Fruit fly (Drosophila melanogaster) whole organism, embryonic: Measurements from ENCODE around the gene fzy.
A peak's percentile ranks its signal among the peaks of the same experiment; 100 is the strongest.

Experiments
- B-H2 ChIP-seq: fragments of 200-800 bp; sonication (Bioruptor generic); optimal IDR thresholded peaks from 2 replicates; lab custom pipeline; 2018; ENCODE audit warnings: missing biosample characterization, mild to moderate bottlenecking, missing genetic modification characterization
- Bdp1 ChIP-seq: fragments of 200-800 bp; sonication (Bioruptor generic); optimal IDR thresholded peaks from 3 replicates; lab custom pipeline; 2016; ENCODE audit warnings: missing biosample characterization, missing genetic modification characterization
- CG10565 ChIP-seq: fragments of 200-800 bp; sonication (Bioruptor generic); optimal IDR thresholded peaks from 3 replicates; lab custom pipeline; 2016; ENCODE audit warnings: missing biosample characterization, mild to moderate bottlenecking, missing genetic modification characterization
- CG11085 ChIP-seq: fragments of 200-800 bp; sonication (Bioruptor generic); IDR thresholded peaks from 2 replicates; pipeline ENCODE4 v1.3.6; 2022; ENCODE audit warnings: missing biosample characterization, missing genetic modification characterization
- CG12071 ChIP-seq: fragments of 200-800 bp; sonication (Bioruptor generic); optimal IDR thresholded peaks from 3 replicates; lab custom pipeline; 2018; ENCODE audit warnings: missing biosample characterization, mild to moderate bottlenecking, missing genetic modification characterization
- CG12104 ChIP-seq: fragments of 200-800 bp; sonication (Bioruptor generic); optimal IDR thresholded peaks from 3 replicates; lab custom pipeline; 2016; ENCODE audit warnings: missing biosample characterization, missing genetic modification characterization
- CG13424 ChIP-seq: fragments of 200-800 bp; sonication (Bioruptor generic); optimal IDR thresholded peaks from 2 replicates; lab custom pipeline; 2019; ENCODE audit warnings: missing biosample characterization, mild to moderate bottlenecking, missing genetic modification characterization, moderate library complexity
- CG14710 ChIP-seq: fragments of 200-800 bp; sonication (Bioruptor generic); optimal IDR thresholded peaks from 3 replicates; lab custom pipeline; 2019; ENCODE audit warnings: missing biosample characterization, mild to moderate bottlenecking, missing genetic modification characterization, moderate library complexity
- CG14965 ChIP-seq: fragments of 200-800 bp; sonication (Bioruptor generic); optimal IDR thresholded peaks from 2 replicates; lab custom pipeline; 2016; ENCODE audit warnings: missing biosample characterization, missing genetic modification characterization, borderline replicate concordance
- CG17829 ChIP-seq: fragments of 200-800 bp; optimal IDR thresholded peaks from 2 replicates; lab custom pipeline; 2019; ENCODE audit warnings: missing biosample characterization, mild to moderate bottlenecking, missing genetic modification characterization, moderate library complexity
- CG1792 ChIP-seq: fragments of 200-800 bp; sonication (Bioruptor generic); optimal IDR thresholded peaks from 2 replicates; lab custom pipeline; 2016; ENCODE audit warnings: missing biosample characterization, missing genetic modification characterization
- CG3065 ChIP-seq: fragments of 200-800 bp; sonication (Bioruptor generic); optimal IDR thresholded peaks from 2 replicates; lab custom pipeline; 2016; ENCODE audit warnings: missing biosample characterization, missing genetic modification characterization
- CG32532 ChIP-seq: fragments of 200-800 bp; sonication (Bioruptor generic); IDR thresholded peaks from 2 replicates; pipeline ENCODE4 v1.3.6; 2022; ENCODE audit warnings: missing biosample characterization, missing genetic modification characterization
- CG6272 ChIP-seq: fragments of 200-800 bp; sonication (Bioruptor generic); IDR thresholded peaks from 2 replicates; pipeline ENCODE4 v1.3.6; 2022; ENCODE audit warnings: missing biosample characterization, missing genetic modification characterization
- CG7839 ChIP-seq: fragments of 200-800 bp; sonication (Bioruptor generic); optimal IDR thresholded peaks from 3 replicates; lab custom pipeline; 2018; ENCODE audit warnings: missing biosample characterization, mild to moderate bottlenecking, missing genetic modification characterization, moderate library complexity
- CG8388 ChIP-seq: fragments of 200-800 bp; sonication (Bioruptor generic); optimal IDR thresholded peaks from 2 replicates; lab custom pipeline; 2019; ENCODE audit warnings: missing biosample characterization, mild to moderate bottlenecking, missing genetic modification characterization, moderate library complexity
- CG8765 ChIP-seq: fragments of 200-800 bp; sonication (Bioruptor generic); IDR thresholded peaks from 2 replicates; pipeline ENCODE4 v1.3.6; 2022; ENCODE audit warnings: missing biosample characterization, missing genetic modification characterization
- Ets97D ChIP-seq: fragments of 200-800 bp; sonication (Bioruptor generic); optimal IDR thresholded peaks from 3 replicates; lab custom pipeline; 2016; ENCODE audit warnings: missing biosample characterization, missing genetic modification characterization
- H2.0 ChIP-seq: fragments of 200-800 bp; sonication (Bioruptor generic); IDR thresholded peaks from 2 replicates; pipeline ENCODE4 v1.3.6; 2022; ENCODE audit warnings: missing biosample characterization, missing genetic modification characterization
- HHEX ChIP-seq: fragments of 200-800 bp; sonication (Bioruptor generic); optimal IDR thresholded peaks from 3 replicates; lab custom pipeline; 2017; ENCODE audit warnings: missing biosample characterization, mild to moderate bottlenecking, missing genetic modification characterization, missing genetic modification reagents
- HLH3B ChIP-seq: fragments of 200-800 bp; sonication (Bioruptor generic); IDR thresholded peaks from 2 replicates; pipeline ENCODE4 v1.3.6; 2022; ENCODE audit warnings: missing biosample characterization, missing genetic modification characterization
- Hmx ChIP-seq: fragments of 200-800 bp; sonication (Bioruptor generic); optimal IDR thresholded peaks from 2 replicates; lab custom pipeline; 2016; ENCODE audit warnings: missing biosample characterization, missing genetic modification characterization
- MBD-R2 ChIP-seq: fragments of 200-800 bp; sonication (Bioruptor generic); IDR thresholded peaks from 2 replicates; pipeline ENCODE4 v1.3.6; 2022; ENCODE audit warnings: missing biosample characterization, missing genetic modification characterization
- MESR4 ChIP-seq: fragments of 200-800 bp; sonication (Bioruptor generic); optimal IDR thresholded peaks from 2 replicates; lab custom pipeline; 2018; ENCODE audit warnings: missing biosample characterization, mild to moderate bottlenecking, missing genetic modification characterization, moderate library complexity
- Oaz ChIP-seq: fragments of 200-800 bp; sonication (Bioruptor generic); IDR thresholded peaks from 2 replicates; pipeline ENCODE4 v1.3.6; 2022; ENCODE audit warnings: missing biosample characterization, missing genetic modification characterization
- Oli ChIP-seq: fragments of 200-800 bp; sonication (Bioruptor generic); optimal IDR thresholded peaks from 2 replicates; lab custom pipeline; 2018; ENCODE audit warnings: missing biosample characterization, mild to moderate bottlenecking, missing genetic modification characterization, moderate library complexity
- Opbp ChIP-seq: fragments of 200-800 bp; sonication (Bioruptor generic); IDR thresholded peaks from 3 replicates; pipeline ENCODE4 v1.3.6; 2022; ENCODE audit warnings: missing biosample characterization, missing genetic modification characterization; ENCODE audit not compliant: partially characterized antibody
- Rx ChIP-seq: fragments of 200-800 bp; sonication (Bioruptor generic); IDR thresholded peaks from 2 replicates; pipeline ENCODE4 v1.3.6; 2022; ENCODE audit warnings: missing biosample characterization, missing genetic modification characterization
- Sry-β ChIP-seq: fragments of 200-800 bp; sonication (Bioruptor generic); optimal IDR thresholded peaks from 2 replicates; lab custom pipeline; 2018; ENCODE audit warnings: missing biosample characterization, mild to moderate bottlenecking, missing genetic modification characterization, moderate library complexity
- Sry-δ ChIP-seq: fragments of 200-800 bp; sonication (Bioruptor generic); optimal IDR thresholded peaks from 2 replicates; lab custom pipeline; 2016; ENCODE audit warnings: missing biosample characterization, missing genetic modification characterization
- Tbp ChIP-seq: fragments of >200 bp; optimal IDR thresholded peaks from 2 replicates; lab custom pipeline; 2018; ENCODE audit warnings: missing biosample characterization, missing genetic modification characterization
- Vsx1 ChIP-seq: fragments of 200-800 bp; sonication (Bioruptor generic); optimal IDR thresholded peaks from 2 replicates; lab custom pipeline; 2017; ENCODE audit warnings: missing biosample characterization, mild to moderate bottlenecking, missing genetic modification characterization, missing genetic modification reagents
- amos ChIP-seq: fragments of 200-800 bp; sonication (Bioruptor generic); IDR thresholded peaks from 2 replicates; pipeline ENCODE4 v1.3.6; 2022; ENCODE audit warnings: missing biosample characterization, missing genetic modification characterization; ENCODE audit not compliant: partially characterized antibody
- aop ChIP-seq: fragments of 200-800 bp; sonication (Bioruptor generic); IDR thresholded peaks from 2 replicates; pipeline ENCODE4 v1.3.6; 2022; ENCODE audit warnings: missing biosample characterization, missing genetic modification characterization
- ap ChIP-seq: fragments of 200-800 bp; sonication (Bioruptor generic); IDR thresholded peaks from 2 replicates; pipeline ENCODE4 v1.3.6; 2022; ENCODE audit warnings: missing biosample characterization, missing genetic modification characterization
- chn ChIP-seq: fragments of 200-800 bp; sonication (Bioruptor generic); optimal IDR thresholded peaks from 2 replicates; lab custom pipeline; 2016; ENCODE audit warnings: missing biosample characterization, missing genetic modification characterization
- dan ChIP-seq: fragments of 200-800 bp; sonication (Bioruptor generic); IDR thresholded peaks from 2 replicates; pipeline ENCODE4 v1.3.6; 2022; ENCODE audit warnings: missing biosample characterization, missing genetic modification characterization
- en ChIP-seq: fragments of 200-800 bp; sonication (Bioruptor generic); optimal IDR thresholded peaks from 2 replicates; lab custom pipeline; 2016; ENCODE audit warnings: missing biosample characterization, missing genetic modification characterization
- fd96Cb ChIP-seq: fragments of 200-800 bp; sonication (Bioruptor generic); optimal IDR thresholded peaks from 2 replicates; lab custom pipeline; 2018; ENCODE audit warnings: missing biosample characterization, mild to moderate bottlenecking, missing genetic modification characterization, moderate library complexity
- grau ChIP-seq: fragments of 200-800 bp; optimal IDR thresholded peaks from 3 replicates; lab custom pipeline; 2019; ENCODE audit warnings: missing biosample characterization, mild to moderate bottlenecking, missing genetic modification characterization, moderate library complexity
- gsb-n ChIP-seq: fragments of 200-800 bp; sonication (Bioruptor generic); optimal IDR thresholded peaks from 3 replicates; lab custom pipeline; 2018; ENCODE audit warnings: missing biosample characterization, mild to moderate bottlenecking, missing genetic modification characterization
- inv ChIP-seq: fragments of 200-800 bp; sonication (Bioruptor generic); IDR thresholded peaks from 2 replicates; pipeline ENCODE4 v1.3.6; 2022; ENCODE audit warnings: missing biosample characterization, missing genetic modification characterization; ENCODE audit not compliant: partially characterized antibody
- luna ChIP-seq: fragments of 200-800 bp; sonication (Bioruptor generic); optimal IDR thresholded peaks from 2 replicates; lab custom pipeline; 2016; ENCODE audit warnings: missing biosample characterization, missing genetic modification characterization
- odd ChIP-seq: fragments of 200-800 bp; sonication (Bioruptor generic); optimal IDR thresholded peaks from 2 replicates; lab custom pipeline; 2017; ENCODE audit warnings: missing biosample characterization, mild to moderate bottlenecking, missing genetic modification characterization
- pfk ChIP-seq: fragments of 200-800 bp; sonication (Bioruptor generic); optimal IDR thresholded peaks from 2 replicates; lab custom pipeline; 2018; ENCODE audit warnings: missing biosample characterization, mild to moderate bottlenecking, missing genetic modification characterization, moderate library complexity
- pzg ChIP-seq: fragments of 200-800 bp; sonication (Bioruptor generic); optimal IDR thresholded peaks from 3 replicates; lab custom pipeline; 2018; ENCODE audit warnings: missing biosample characterization, mild to moderate bottlenecking, missing genetic modification characterization, moderate library complexity
- slbo ChIP-seq: fragments of 200-800 bp; sonication (Bioruptor generic); IDR thresholded peaks from 2 replicates; pipeline ENCODE4 v1.3.6; 2022; ENCODE audit warnings: missing biosample characterization, missing genetic modification characterization
- tio ChIP-seq: fragments of 200-800 bp; sonication (Bioruptor generic); optimal IDR thresholded peaks from 2 replicates; lab custom pipeline; 2017; ENCODE audit warnings: missing biosample characterization, missing genetic modification characterization, inconsistent platforms
- twi ChIP-seq: fragments of 200-800 bp; optimal IDR thresholded peaks from 2 replicates; lab custom pipeline; 2019; ENCODE audit warnings: missing biosample characterization, mild to moderate bottlenecking, missing genetic modification characterization, moderate library complexity
- zen2 ChIP-seq: fragments of 200-800 bp; sonication (Bioruptor generic); IDR thresholded peaks from 3 replicates; pipeline ENCODE4 v1.3.6; 2022; ENCODE audit warnings: missing biosample characterization, missing genetic modification characterization; ENCODE audit not compliant: partially characterized antibody

fzy gene

DNA sequence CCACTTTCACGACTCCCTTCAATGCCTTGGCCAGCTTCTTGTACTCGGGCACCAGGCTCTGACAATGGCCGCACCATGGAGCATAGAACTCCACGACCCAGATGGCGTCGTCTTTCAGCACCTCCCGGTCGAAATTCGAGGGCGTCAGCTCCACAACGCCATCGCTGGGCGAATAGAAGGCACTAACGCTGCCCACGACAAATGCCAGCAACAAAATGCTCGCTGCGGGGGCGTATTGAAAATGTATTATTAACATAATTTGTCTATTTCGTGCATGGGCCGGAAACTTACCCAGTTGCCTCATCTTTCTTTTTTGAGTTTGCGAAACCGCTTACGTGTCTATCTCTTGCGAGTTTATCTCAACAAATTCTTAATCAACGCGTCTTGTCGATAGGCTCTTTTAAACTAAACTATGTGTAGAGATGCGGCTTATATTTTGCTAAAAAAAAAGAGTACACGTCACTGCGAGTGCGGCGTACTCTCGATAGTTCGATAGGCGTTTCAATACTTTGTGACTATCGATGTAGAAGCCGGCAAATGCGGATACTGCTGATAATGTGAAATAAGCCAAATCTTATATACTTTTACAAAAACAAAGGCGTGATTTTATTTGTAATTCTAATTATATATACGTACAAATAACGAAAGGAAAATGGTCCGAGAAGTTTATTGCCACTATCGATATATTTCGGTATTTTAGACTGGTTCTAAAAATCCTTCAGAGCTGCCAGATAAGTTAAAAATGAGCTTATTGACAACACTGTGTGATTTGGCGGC, 45.7 kb downstream of the fzy start, which contains the start of gene CaBP1 (continued):
- TF ChIP-seq CG17829 (tag; lab: Kevin White, UChicago) (peak; percentile 31), Sry-δ (GFP tag; lab: Kevin White, UChicago) (peak; percentile 72), grau (tag; lab: Kevin White, UChicago) (no peak), MBD-R2 (GFP tag; lab: Robert Waterston, UW) (no peak), CG3065 (GFP tag; lab: Kevin White, UChicago) (no peak), Oli (no peak), tio (GFP tag; lab: Kevin White, UChicago) (no peak), Bdp1 (GFP tag; lab: Kevin White, UChicago) (no peak), aop (no peak), inv (GFP tag; lab: Robert Waterston, UW) (peak; percentile 89), gsb-n (no peak), CG12104 (GFP tag; lab: Kevin White, UChicago) (no peak), CG14965 (GFP tag; lab: Kevin White, UChicago) (no peak), CG32532 (GFP tag; lab: Robert Waterston, UW) (no peak), dan (GFP tag; lab: Robert Waterston, UW) (no peak), H2.0 (GFP tag; lab: Robert Waterston, UW) (no peak), en (no peak), Rx (GFP tag; lab: Robert Waterston, UW) (no peak), amos (GFP tag; lab: Robert Waterston, UW) (peak; percentile 93), pzg (GFP tag; lab: Kevin White, UChicago) (peak; percentile 63), Oaz (GFP tag; lab: Robert Waterston, UW) (no peak), Vsx1 (GFP tag; lab: Kevin White, UChicago) (no peak), slbo (GFP tag; lab: Robert Waterston, UW) (no peak), CG11085 (GFP tag; lab: Robert Waterston, UW) (no peak), Tbp (GFP tag; lab: Kevin White, UChicago) (no peak), twi (tag; lab: Kevin White, UChicago) (no peak), luna (no peak), CG13424 (tag; lab: Kevin White, UChicago) (no peak), CG12071 (GFP tag; lab: Kevin White, UChicago) (no peak)
- TF ChIP-seq, all 482 proteins: peak for 81

DNA sequence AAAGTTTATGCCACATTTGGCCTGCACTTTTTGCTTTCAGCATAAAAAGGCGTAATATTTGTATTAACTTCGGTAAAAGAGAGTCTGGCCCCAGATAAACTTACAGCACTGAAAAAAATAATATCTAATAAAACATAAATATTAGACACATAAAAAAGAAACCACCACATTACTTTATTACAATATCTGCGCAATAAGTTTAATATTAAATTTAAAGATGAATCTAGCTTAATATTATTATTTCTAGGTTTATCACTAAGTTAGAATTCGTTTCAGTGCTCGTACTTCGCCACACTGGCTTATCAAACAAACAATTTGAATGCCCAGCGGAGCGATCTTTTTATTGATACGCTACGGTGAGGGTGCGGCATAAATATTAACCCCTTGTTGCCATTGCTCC, 47.1 kb downstream of the fzy start:
- TF ChIP-seq Sry-β (GFP tag; lab: Kevin White, UChicago), result no peak
- TF ChIP-seq chn (GFP tag; lab: Kevin White, UChicago), result no peak
- no peak for TF ChIP-seq Hmx (GFP tag; lab: Kevin White, UChicago)
- no peak for TF ChIP-seq Opbp (GFP tag; lab: Robert Waterston, UW)
- peak; percentile 24 for TF ChIP-seq fd96Cb (tag; lab: Kevin White, UChicago)
- TF ChIP-seq pzg (GFP tag; lab: Kevin White, UChicago), result no peak
- no peak for TF ChIP-seq B-H2
- TF ChIP-seq odd (GFP tag; lab: Kevin White, UChicago), result no peak
- no peak for TF ChIP-seq ap (GFP tag; lab: Robert Waterston, UW)
- TF ChIP-seq Ets97D (GFP tag; lab: Kevin White, UChicago), result no peak
- TF ChIP-seq CG8765 (GFP tag; lab: Robert Waterston, UW), result no peak
- no peak for TF ChIP-seq CG1792
- TF ChIP-seq HHEX, result peak; percentile 11
- no peak for TF ChIP-seq amos (GFP tag; lab: Robert Waterston, UW)
- no peak for TF ChIP-seq MESR4 (GFP tag; lab: Kevin White, UChicago)
- peak; percentile 32 for TF ChIP-seq CG14710 (tag; lab: Kevin White, UChicago)
- TF ChIP-seq pfk (GFP tag; lab: Kevin White, UChicago), result no peak
- TF ChIP-seq CG7839 (tag; lab: Kevin White, UChicago), result peak; percentile 38
- TF ChIP-seq CG6272 (GFP tag; lab: Robert Waterston, UW), result no peak
- TF ChIP-seq CG10565 (GFP tag; lab: Kevin White, UChicago), result no peak
- TF ChIP-seq CG8388 (GFP tag; lab: Kevin White, UChicago), result peak; percentile 37
- TF ChIP-seq HLH3B (GFP tag; lab: Robert Waterston, UW), result peak; percentile 45; the same call in 1 of the 2 replicates
- TF ChIP-seq zen2 (GFP tag; lab: Robert Waterston, UW), result no peak
